Worm (Caenorhabditis elegans): Measurements from ENCODE around the gene xtr-1.

- TF ChIP-seq scrt-1 (GFP tag; IDR thresholded peaks at IDR 0.05) (no peak), hnd-1 (tag; optimal IDR thresholded peaks at IDR 0.05) (no peak), tra-4 (tag; optimal IDR thresholded peaks at IDR 0.05) (no peak), ceh-13 (GFP tag; optimal IDR thresholded peaks at IDR 0.05) (no peak), tbx-11 (GFP tag; IDR thresholded peaks at IDR 0.05) (no peak), tbx-37 (GFP tag; conservative IDR thresholded peaks at IDR 0.05) (no peak)
These were observed 22.7 kb downstream of the xtr-1 start, which contains the start of gene Y62H9A.1 for ce11 chrX:11875260-11875659.

All from whole organism, early embryonic.